In the genomic region with DNA sequence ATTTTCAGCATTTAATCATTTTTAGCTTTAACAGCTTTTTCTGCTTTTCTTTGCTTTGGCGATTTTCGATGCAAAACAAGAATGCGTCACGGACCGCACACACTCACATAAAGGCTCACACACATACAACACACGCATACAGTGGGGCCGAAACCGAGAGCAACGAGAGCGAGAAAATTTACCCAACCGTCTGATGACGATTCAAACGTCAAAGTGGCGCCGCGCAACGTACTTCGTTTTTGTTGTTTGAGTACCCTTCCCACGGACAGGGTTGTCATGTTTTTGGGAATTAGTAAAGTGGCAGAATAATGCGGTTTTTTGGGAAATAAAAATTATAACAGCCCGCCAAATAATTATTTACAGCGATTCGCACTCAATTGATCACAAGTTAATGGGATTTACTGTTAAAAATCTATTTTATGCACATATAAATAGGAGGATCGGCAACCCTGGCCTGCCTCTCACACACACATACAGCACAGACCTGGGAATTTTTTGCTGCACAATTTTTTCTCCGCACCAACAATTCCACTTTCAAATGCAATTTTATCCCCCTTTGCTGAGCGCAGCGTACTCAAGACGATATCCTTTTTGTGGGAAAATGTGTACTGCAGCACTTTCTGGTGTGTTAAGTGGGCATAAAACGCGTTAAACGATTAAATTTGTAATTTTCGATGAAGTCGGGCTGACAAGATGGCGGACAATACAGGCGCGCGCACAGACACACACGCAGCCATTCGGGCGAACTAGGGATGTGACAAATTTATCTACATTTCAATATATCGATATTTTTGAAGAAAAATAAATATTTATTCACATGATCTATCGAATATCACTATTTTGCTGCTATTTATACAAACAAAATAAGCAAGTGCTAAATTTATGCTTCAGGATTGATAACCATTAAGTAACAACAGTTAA, we compare ENCODE assay signal across 1 fruit fly cellular context.
A peak's percentile ranks its signal among the peaks of the same experiment; 100 is the strongest.
TF ChIP-seq lines count a peak whose summit lies in the region.

No protein-coding gene starts in this region.

TF ChIP-seq in whole organism, embryonic, 481 proteins besides CTCF, POLR2A, EP300 and RAD21 (continued from another document and continues in another):
- TF ChIP-seq CG8924 (tag; optimal IDR thresholded peaks at IDR 0.05; lab: Kevin White, UChicago), result peak; percentile 95
- TF ChIP-seq CG4854 (GFP tag; optimal IDR thresholded peaks at IDR 0.05; lab: Kevin White, UChicago), result peak; percentile 88
- TF ChIP-seq E2f2 (GFP tag; IDR thresholded peaks at IDR 0.05; lab: Robert Waterston, UW), result peak; percentile 75
- peak; percentile 78 for TF ChIP-seq CG31365 (tag; optimal IDR thresholded peaks at IDR 0.05; lab: Kevin White, UChicago)
- TF ChIP-seq eyg (GFP tag; optimal IDR thresholded peaks at IDR 0.05; lab: Kevin White, UChicago), result peak; percentile 86
- TF ChIP-seq ham (GFP tag; IDR thresholded peaks at IDR 0.05; lab: Robert Waterston, UW), result peak; percentile 40; the same call in 1 of the 2 replicates
- peak; percentile 91 for TF ChIP-seq odd (GFP tag; optimal IDR thresholded peaks at IDR 0.05; lab: Kevin White, UChicago)
- no peak for TF ChIP-seq usp (GFP tag; optimal IDR thresholded peaks at IDR 0.05; lab: Kevin White, UChicago)
- TF ChIP-seq CG6689 (GFP tag; IDR thresholded peaks at IDR 0.05; lab: Robert Waterston, UW), result peak; percentile 92
- TF ChIP-seq CG12391 (tag; optimal IDR thresholded peaks at IDR 0.05; lab: Kevin White, UChicago), result peak; percentile 92
- TF ChIP-seq CG17359 (tag; optimal IDR thresholded peaks at IDR 0.05; lab: Kevin White, UChicago), result peak; percentile 94
- TF ChIP-seq Nf-YC (tag; optimal IDR thresholded peaks at IDR 0.05; lab: Kevin White, UChicago), result peak; percentile 53
- TF ChIP-seq CG3065 (GFP tag; optimal IDR thresholded peaks at IDR 0.05; lab: Kevin White, UChicago), result peak; percentile 52
- TF ChIP-seq CG3163 (GFP tag; optimal IDR thresholded peaks at IDR 0.05; lab: Kevin White, UChicago), result peak; percentile 55
- TF ChIP-seq sqz (GFP tag; optimal IDR thresholded peaks at IDR 0.05; lab: Kevin White, UChicago), result peak; percentile 96
- peak; percentile 65 for TF ChIP-seq CG13287 (GFP tag; IDR thresholded peaks at IDR 0.05; lab: Robert Waterston, UW; ENCODE audit: partially characterized antibody)
- TF ChIP-seq Sox100B (GFP tag; optimal IDR thresholded peaks at IDR 0.05; lab: Kevin White, UChicago), result peak; percentile 89
- TF ChIP-seq CG10366 (GFP tag; IDR thresholded peaks at IDR 0.05; lab: Robert Waterston, UW), result peak; percentile 92
- TF ChIP-seq Nf-YA (GFP tag; IDR thresholded peaks at IDR 0.05; lab: Robert Waterston, UW), result peak; percentile 84
- peak; percentile 96 for TF ChIP-seq unpg (GFP tag; optimal IDR thresholded peaks at IDR 0.05; lab: Kevin White, UChicago)
- TF ChIP-seq CG15514 (GFP tag; optimal IDR thresholded peaks at IDR 0.05; lab: Kevin White, UChicago), result peak; percentile 90
- peak; percentile 69 for TF ChIP-seq bowl (GFP tag; IDR thresholded peaks at IDR 0.05; lab: Robert Waterston, UW)
- TF ChIP-seq CG7987 (GFP tag; optimal IDR thresholded peaks at IDR 0.05; lab: Kevin White, UChicago), result peak; percentile 75
- peak; percentile 33 for TF ChIP-seq Elba2 (GFP tag; optimal IDR thresholded peaks at IDR 0.05; lab: Kevin White, UChicago)
- TF ChIP-seq Jarid2 (GFP tag; optimal IDR thresholded peaks at IDR 0.05; lab: Kevin White, UChicago), result peak; percentile 80
- TF ChIP-seq CG9437 (GFP tag; optimal IDR thresholded peaks at IDR 0.05; lab: Kevin White, UChicago), result no peak
- peak; percentile 75 for TF ChIP-seq CG7271 (tag; optimal IDR thresholded peaks at IDR 0.05; lab: Kevin White, UChicago)
- no peak for TF ChIP-seq CG42726 (GFP tag; IDR thresholded peaks at IDR 0.05; lab: Robert Waterston, UW; ENCODE audit: partially characterized antibody)
- peak; percentile 97 for TF ChIP-seq Side (GFP tag; optimal IDR thresholded peaks at IDR 0.05; lab: Kevin White, UChicago)
- peak; percentile 93 for TF ChIP-seq CG2712 (tag; optimal IDR thresholded peaks at IDR 0.05; lab: Kevin White, UChicago)
- TF ChIP-seq Doc3 (GFP tag; IDR thresholded peaks at IDR 0.05; lab: Robert Waterston, UW; ENCODE audit: partially characterized antibody), result peak; percentile 60; the same call in 2 of the 3 replicates
- TF ChIP-seq Bteb2 (GFP tag; optimal IDR thresholded peaks at IDR 0.05; lab: Kevin White, UChicago), result peak; percentile 91
- peak; percentile 90 for TF ChIP-seq CG30431 (GFP tag; optimal IDR thresholded peaks at IDR 0.05; lab: Kevin White, UChicago)
- TF ChIP-seq CG14050 (GFP tag; IDR thresholded peaks at IDR 0.05; lab: Robert Waterston, UW), result peak; percentile 89
- TF ChIP-seq Mad (GFP tag; optimal IDR thresholded peaks at IDR 0.05; lab: Kevin White, UChicago), result peak; percentile 89
- no peak for TF ChIP-seq pan (optimal IDR thresholded peaks at IDR 0.05; lab: Kevin White, UChicago)
- peak in 1 of 2 experiments; percentile 93 for TF ChIP-seq pan (GFP tag; optimal IDR thresholded peaks at IDR 0.05 in 1 of 2, IDR thresholded peaks at IDR 0.05 in 1 of 2)
- peak; percentile 49; the same call in 2 of the 3 replicates for TF ChIP-seq HLH4C (GFP tag; IDR thresholded peaks at IDR 0.05; lab: Robert Waterston, UW; ENCODE audit: partially characterized antibody)
- TF ChIP-seq lbe (GFP tag; optimal IDR thresholded peaks at IDR 0.05; lab: Kevin White, UChicago), result peak; percentile 91
- TF ChIP-seq mld (GFP tag; IDR thresholded peaks at IDR 0.05; lab: Robert Waterston, UW; ENCODE audit: partially characterized antibody), result no peak
- TF ChIP-seq Blimp-1 (GFP tag; optimal IDR thresholded peaks at IDR 0.05; lab: Kevin White, UChicago), result peak; percentile 88
- peak; percentile 70 for TF ChIP-seq CG10321 (GFP tag; IDR thresholded peaks at IDR 0.05; lab: Robert Waterston, UW)
- peak; percentile 71 for TF ChIP-seq Hmx (GFP tag; optimal IDR thresholded peaks at IDR 0.05; lab: Kevin White, UChicago)
- TF ChIP-seq CG16815 (GFP tag; optimal IDR thresholded peaks at IDR 0.05; lab: Kevin White, UChicago), result peak; percentile 89
- TF ChIP-seq ATbp (GFP tag; optimal IDR thresholded peaks at IDR 0.05; lab: Kevin White, UChicago), result peak; percentile 89
- TF ChIP-seq CG7745 (tag; optimal IDR thresholded peaks at IDR 0.05; lab: Kevin White, UChicago), result peak; percentile 68
- no peak for TF ChIP-seq sc (optimal IDR thresholded peaks at IDR 0.05; lab: Kevin White, UChicago)
- TF ChIP-seq sc (GFP tag; optimal IDR thresholded peaks at IDR 0.05; lab: Kevin White, UChicago), result peak; percentile 85
- peak; percentile 92 for TF ChIP-seq Ada2b (GFP tag; IDR thresholded peaks at IDR 0.05; lab: Robert Waterston, UW)
- peak in 1 of 2 experiments; percentile 69 for TF ChIP-seq Trl (optimal IDR thresholded peaks at IDR 0.05; lab: Kevin White, UChicago)
- TF ChIP-seq Trl (GFP tag; optimal IDR thresholded peaks at IDR 0.05; lab: Kevin White, UChicago), result peak; percentile 94
- TF ChIP-seq CG5953 (GFP tag; IDR thresholded peaks at IDR 0.05; lab: Robert Waterston, UW), result peak; percentile 88
- TF ChIP-seq CG12942 (GFP tag; optimal IDR thresholded peaks at IDR 0.05; lab: Kevin White, UChicago), result peak; percentile 84
- TF ChIP-seq dmrt11E (tag; optimal IDR thresholded peaks at IDR 0.05; lab: Kevin White, UChicago), result peak; percentile 94
- TF ChIP-seq grn (GFP tag; optimal IDR thresholded peaks at IDR 0.05; lab: Kevin White, UChicago), result no peak
- TF ChIP-seq CG12104 (GFP tag; optimal IDR thresholded peaks at IDR 0.05; lab: Kevin White, UChicago), result peak; percentile 83
- peak; percentile 96 for TF ChIP-seq vvl (GFP tag; IDR thresholded peaks at IDR 0.05; lab: Robert Waterston, UW)
- no peak for TF ChIP-seq hth (optimal IDR thresholded peaks at IDR 0.05; lab: Kevin White, UChicago)
- peak; percentile 94 for TF ChIP-seq Fer3 (tag; optimal IDR thresholded peaks at IDR 0.05; lab: Kevin White, UChicago)
- peak; percentile 67 for TF ChIP-seq gt (GFP tag; IDR thresholded peaks at IDR 0.05; lab: Robert Waterston, UW)
- TF ChIP-seq CG6854 (GFP tag; optimal IDR thresholded peaks at IDR 0.05; lab: Kevin White, UChicago), result peak; percentile 91
- TF ChIP-seq Abd-B (GFP tag; optimal IDR thresholded peaks at IDR 0.05; lab: Kevin White, UChicago), result peak; percentile 90
- TF ChIP-seq insv (GFP tag; optimal IDR thresholded peaks at IDR 0.05; lab: Kevin White, UChicago), result no peak
- peak; percentile 86 for TF ChIP-seq fd64A (GFP tag; optimal IDR thresholded peaks at IDR 0.05; lab: Kevin White, UChicago)
- peak; percentile 64 for TF ChIP-seq pros (GFP tag; optimal IDR thresholded peaks at IDR 0.05; lab: Kevin White, UChicago)
- peak; percentile 88 for TF ChIP-seq CG4360 (GFP tag; IDR thresholded peaks at IDR 0.05; lab: Robert Waterston, UW)
- peak; percentile 1 for TF ChIP-seq hkb (optimal IDR thresholded peaks at IDR 0.05; lab: Kevin White, UChicago)
- TF ChIP-seq hkb (GFP tag; IDR thresholded peaks at IDR 0.05; lab: Robert Waterston, UW), result peak; percentile 93
- TF ChIP-seq NC2α (GFP tag; optimal IDR thresholded peaks at IDR 0.05; lab: Kevin White, UChicago), result peak; percentile 89
- TF ChIP-seq Atf6 (GFP tag; IDR thresholded peaks at IDR 0.05; lab: Robert Waterston, UW), result peak; percentile 91
- peak; percentile 92 for TF ChIP-seq zfh2 (GFP tag; optimal IDR thresholded peaks at IDR 0.05; lab: Kevin White, UChicago)
- peak; percentile 87 for TF ChIP-seq pnt (GFP tag; optimal IDR thresholded peaks at IDR 0.05; lab: Kevin White, UChicago)
- TF ChIP-seq aop (GFP tag; IDR thresholded peaks at IDR 0.05; lab: Robert Waterston, UW), result peak; percentile 82; the same call in 1 of the 2 replicates
- TF ChIP-seq CG10565 (GFP tag; optimal IDR thresholded peaks at IDR 0.05; lab: Kevin White, UChicago), result peak; percentile 55
- TF ChIP-seq ken (GFP tag; IDR thresholded peaks at IDR 0.05; lab: Robert Waterston, UW), result peak; percentile 93
- TF ChIP-seq CG7928 (GFP tag; optimal IDR thresholded peaks at IDR 0.05; lab: Kevin White, UChicago), result peak; percentile 78
- TF ChIP-seq kah (GFP tag; optimal IDR thresholded peaks at IDR 0.05; lab: Kevin White, UChicago), result peak; percentile 84
- peak; percentile 87 for TF ChIP-seq Atf3 (GFP tag; optimal IDR thresholded peaks at IDR 0.05; lab: Kevin White, UChicago)
- peak; percentile 41 for TF ChIP-seq stwl (tag; optimal IDR thresholded peaks at IDR 0.05; lab: Kevin White, UChicago)
- TF ChIP-seq grau (tag; optimal IDR thresholded peaks at IDR 0.05; lab: Kevin White, UChicago), result peak; percentile 94
- TF ChIP-seq CG43689 (GFP tag; IDR thresholded peaks at IDR 0.05; lab: Robert Waterston, UW), result peak; percentile 79
- peak; percentile 94 for TF ChIP-seq HmgZ (tag; optimal IDR thresholded peaks at IDR 0.05; lab: Kevin White, UChicago)
- TF ChIP-seq CG12744 (GFP tag; optimal IDR thresholded peaks at IDR 0.05; lab: Kevin White, UChicago), result peak; percentile 89
- TF ChIP-seq Nf-YB (GFP tag; optimal IDR thresholded peaks at IDR 0.05; lab: Kevin White, UChicago), result peak; percentile 13
- peak; percentile 71 for TF ChIP-seq CG5245 (GFP tag; optimal IDR thresholded peaks at IDR 0.05; lab: Kevin White, UChicago)
- TF ChIP-seq B-H2 (GFP tag; optimal IDR thresholded peaks at IDR 0.05; lab: Kevin White, UChicago), result peak; percentile 94
- peak; percentile 89 for TF ChIP-seq tup (GFP tag; optimal IDR thresholded peaks at IDR 0.05; lab: Kevin White, UChicago)
- TF ChIP-seq CG17361 (GFP tag; IDR thresholded peaks at IDR 0.05; lab: Robert Waterston, UW), result peak; percentile 89
- peak; percentile 67; the same call in 1 of the 3 replicates for TF ChIP-seq jigr1 (GFP tag; IDR thresholded peaks at IDR 0.05; lab: Robert Waterston, UW)
- TF ChIP-seq CG14667 (GFP tag; IDR thresholded peaks at IDR 0.05; lab: Robert Waterston, UW), result peak; percentile 88
- no peak; the same call in 2 of the 3 replicates for TF ChIP-seq vnd (GFP tag; IDR thresholded peaks at IDR 0.05; lab: Robert Waterston, UW; ENCODE audit: partially characterized antibody)
- TF ChIP-seq CG8281 (tag; optimal IDR thresholded peaks at IDR 0.05; lab: Kevin White, UChicago), result peak; percentile 82
- TF ChIP-seq HHEX (GFP tag; optimal IDR thresholded peaks at IDR 0.05; lab: Kevin White, UChicago), result peak; percentile 94
- TF ChIP-seq CG15269 (tag; optimal IDR thresholded peaks at IDR 0.05; lab: Kevin White, UChicago), result peak; percentile 95
- TF ChIP-seq ssp (GFP tag; IDR thresholded peaks at IDR 0.05; lab: Robert Waterston, UW), result peak; percentile 84
- TF ChIP-seq CG11085 (GFP tag; IDR thresholded peaks at IDR 0.05; lab: Robert Waterston, UW), result peak; percentile 84
- TF ChIP-seq CG1024 (GFP tag; IDR thresholded peaks at IDR 0.05; lab: Robert Waterston, UW), result peak; percentile 80
- TF ChIP-seq sisA (GFP tag; IDR thresholded peaks at IDR 0.05; lab: Robert Waterston, UW), result peak; percentile 88
- peak; percentile 75 for TF ChIP-seq ab (GFP tag; optimal IDR thresholded peaks at IDR 0.05; lab: Kevin White, UChicago)
- TF ChIP-seq Dip3 (GFP tag; optimal IDR thresholded peaks at IDR 0.05; lab: Kevin White, UChicago), result peak; percentile 91
- TF ChIP-seq CkIIα-i1 (GFP tag; IDR thresholded peaks at IDR 0.05; lab: Robert Waterston, UW), result 0 out of 2 replicates have a peak, but pooled peaks have one; percentile 37
- TF ChIP-seq Hsf (GFP tag; optimal IDR thresholded peaks at IDR 0.05; lab: Kevin White, UChicago), result peak; percentile 92
- peak; percentile 86 for TF ChIP-seq CG6683 (GFP tag; optimal IDR thresholded peaks at IDR 0.05; lab: Kevin White, UChicago)
- peak; percentile 91 for TF ChIP-seq fd3F (GFP tag; optimal IDR thresholded peaks at IDR 0.05; lab: Kevin White, UChicago)
- TF ChIP-seq sima (GFP tag; optimal IDR thresholded peaks at IDR 0.05; lab: Kevin White, UChicago), result peak; percentile 79
- peak; percentile 89 for TF ChIP-seq CG8089 (GFP tag; optimal IDR thresholded peaks at IDR 0.05; lab: Kevin White, UChicago)
- peak; percentile 98 for TF ChIP-seq YL-1 (GFP tag; optimal IDR thresholded peaks at IDR 0.05; lab: Kevin White, UChicago)
- TF ChIP-seq CG18476 (GFP tag; optimal IDR thresholded peaks at IDR 0.05; lab: Kevin White, UChicago), result peak; percentile 91
- peak; percentile 91 for TF ChIP-seq tin (GFP tag; optimal IDR thresholded peaks at IDR 0.05; lab: Kevin White, UChicago)
- peak; percentile 22 for TF ChIP-seq psq (GFP tag; optimal IDR thresholded peaks at IDR 0.05; lab: Kevin White, UChicago)
- TF ChIP-seq Taf1 (GFP tag; IDR thresholded peaks at IDR 0.05; lab: Robert Waterston, UW), result peak; percentile 87
- peak; percentile 95 for TF ChIP-seq Meics (GFP tag; optimal IDR thresholded peaks at IDR 0.05; lab: Kevin White, UChicago)
- peak; percentile 93 for TF ChIP-seq CG7556 (GFP tag; optimal IDR thresholded peaks at IDR 0.05; lab: Kevin White, UChicago)
- TF ChIP-seq nmo (GFP tag; optimal IDR thresholded peaks at IDR 0.05; lab: Kevin White, UChicago), result peak; percentile 93
- peak; percentile 75 for TF ChIP-seq jing (GFP tag; optimal IDR thresholded peaks at IDR 0.05; lab: Kevin White, UChicago)
- TF ChIP-seq Dad (GFP tag; optimal IDR thresholded peaks at IDR 0.05; lab: Kevin White, UChicago), result peak; percentile 80
- TF ChIP-seq bab2 (GFP tag; optimal IDR thresholded peaks at IDR 0.05; lab: Kevin White, UChicago), result peak; percentile 95
- TF ChIP-seq CG9817 (tag; optimal IDR thresholded peaks at IDR 0.05; lab: Kevin White, UChicago), result peak; percentile 94
